Worm (Caenorhabditis elegans) whole organism, midembryonic: ENCODE data around the gene tni-3.

Experiments used
- med-1 ChIP-seq: sonication (generic microtip); optimal IDR thresholded peaks from 2 replicates; lab custom pipeline; 2017; ENCODE audit warnings: missing genetic modification characterization, mild to moderate bottlenecking, missing compliant biosample characterization, antibody characterized with exemption, missing genetic modification reagents; ENCODE audit not compliant: insufficient read depth
- ref-1 ChIP-seq: fragments of 200-800 bp; sonication (Bioruptor generic); conservative IDR thresholded peaks from 2 replicates; pipeline ENCODE4 v1.3.6; 2022; ENCODE audit warnings: missing genetic modification reagents, missing genetic modification characterization, missing compliant biosample characterization

ce11 chrV:16874966-16875365 is 40.0 kb upstream of the tni-3 start, which contains the start of gene F49A5.10:
- TF ChIP-seq med-1 (GFP tag; lab: Kevin White, UChicago) (no peak), ref-1 (GFP tag; lab: Robert Waterston, UW) (no peak)
